Fruit fly (Drosophila melanogaster) whole organism, embryonic: Measurements from ENCODE around the gene Trpgamma.

ENCODE experiments used
- CG10959 ChIP-seq: fragments of 200-800 bp; sonication (Bioruptor generic); IDR thresholded peaks from 2 replicates; pipeline ENCODE4 v1.3.6; 2022; ENCODE audit warnings: missing biosample characterization, missing genetic modification characterization
- CG12071 ChIP-seq: fragments of 200-800 bp; sonication (Bioruptor generic); optimal IDR thresholded peaks from 3 replicates; lab custom pipeline; 2018; ENCODE audit warnings: missing biosample characterization, mild to moderate bottlenecking, missing genetic modification characterization
- CG12236 ChIP-seq: fragments of 200-800 bp; sonication (Bioruptor generic); optimal IDR thresholded peaks from 2 replicates; lab custom pipeline; 2016; ENCODE audit warnings: missing biosample characterization, missing genetic modification characterization
- CG12769 ChIP-seq: fragments of 200-800 bp; sonication (Bioruptor generic); optimal IDR thresholded peaks from 2 replicates; lab custom pipeline; 2019; ENCODE audit warnings: missing biosample characterization, mild to moderate bottlenecking, missing genetic modification characterization, moderate library complexity
- CG13894 ChIP-seq: fragments of 200-800 bp; sonication (Bioruptor generic); optimal IDR thresholded peaks from 3 replicates; lab custom pipeline; 2018; ENCODE audit warnings: missing biosample characterization, mild to moderate bottlenecking, missing genetic modification characterization, moderate library complexity
- CG17912 ChIP-seq: fragments of 200-800 bp; sonication (Bioruptor generic); optimal IDR thresholded peaks from 2 replicates; lab custom pipeline; 2018; ENCODE audit warnings: missing biosample characterization, mild to moderate bottlenecking, missing genetic modification characterization
- CG18619 ChIP-seq: fragments of 200-800 bp; sonication (Bioruptor generic); optimal IDR thresholded peaks from 3 replicates; lab custom pipeline; 2017; ENCODE audit warnings: missing biosample characterization, mild to moderate bottlenecking, missing genetic modification characterization
- CG2199 ChIP-seq: fragments of 200-800 bp; sonication (Bioruptor generic); IDR thresholded peaks from 3 replicates; pipeline ENCODE4 v1.3.6; 2022; ENCODE audit warnings: missing biosample characterization, missing genetic modification characterization
- CG30403 ChIP-seq: fragments of 200-800 bp; sonication (Bioruptor generic); optimal IDR thresholded peaks from 3 replicates; lab custom pipeline; 2016; ENCODE audit warnings: missing biosample characterization, missing genetic modification characterization
- CG30431 ChIP-seq: fragments of 200-800 bp; sonication (Bioruptor generic); optimal IDR thresholded peaks from 2 replicates; lab custom pipeline; 2017; ENCODE audit warnings: missing biosample characterization, missing genetic modification characterization
- CG32772 ChIP-seq: fragments of 200-800 bp; sonication (Bioruptor generic); IDR thresholded peaks from 2 replicates; pipeline ENCODE4 v1.3.6; 2022; ENCODE audit warnings: missing biosample characterization, missing genetic modification characterization
- CG5180 ChIP-seq: fragments of 200-800 bp; sonication (Bioruptor generic); optimal IDR thresholded peaks from 3 replicates; lab custom pipeline; 2017; ENCODE audit warnings: missing biosample characterization, missing genetic modification characterization, mild to moderate bottlenecking, moderate library complexity, missing genetic modification reagents
- CG7271 ChIP-seq: fragments of 200-800 bp; sonication (Bioruptor generic); optimal IDR thresholded peaks from 2 replicates; lab custom pipeline; 2018; ENCODE audit warnings: missing biosample characterization, mild to moderate bottlenecking, missing genetic modification characterization, moderate library complexity
- CG7372 ChIP-seq: fragments of 200-800 bp; sonication (Bioruptor generic); IDR thresholded peaks from 2 replicates; pipeline ENCODE4 v1.3.6; 2022; ENCODE audit warnings: missing biosample characterization, missing genetic modification characterization
- CrebB ChIP-seq: fragments of 200-800 bp; sonication (Bioruptor generic); optimal IDR thresholded peaks from 3 replicates; lab custom pipeline; 2018; ENCODE audit warnings: missing biosample characterization, mild to moderate bottlenecking, missing genetic modification characterization
- Ets65A ChIP-seq: fragments of 200-800 bp; sonication (Bioruptor generic); peaks from one replicate; lab custom pipeline; 2016; ENCODE audit warnings: missing biosample characterization, missing genetic modification characterization
- HHEX ChIP-seq: fragments of 200-800 bp; sonication (Bioruptor generic); optimal IDR thresholded peaks from 3 replicates; lab custom pipeline; 2017; ENCODE audit warnings: missing biosample characterization, mild to moderate bottlenecking, missing genetic modification characterization, missing genetic modification reagents
- Nf-YB ChIP-seq: fragments of 200-800 bp; sonication (Bioruptor generic); optimal IDR thresholded peaks from 3 replicates; lab custom pipeline; 2019; ENCODE audit warnings: missing biosample characterization, mild to moderate bottlenecking, missing genetic modification characterization, moderate library complexity
- Trl ChIP-seq, 3 experiments: fragments of >200 bp in 2 of 3; fragments of 200-800 bp in 1 of 3; sonication (Bioruptor generic) in 1 of 3; optimal IDR thresholded peaks; 2 replicates in 1 of 3; 3 replicates in 2 of 3; lab custom pipeline; 2016 to 2017; ENCODE audit warnings: missing biosample characterization in 1 of 3, missing genetic modification characterization in 1 of 3
- Xrp1 ChIP-seq: fragments of 200-800 bp; sonication (Bioruptor generic); IDR thresholded peaks from 2 replicates; pipeline ENCODE4 v1.3.6; 2022; ENCODE audit warnings: missing biosample characterization, missing genetic modification characterization
- cato ChIP-seq: fragments of 200-800 bp; sonication (Bioruptor generic); optimal IDR thresholded peaks from 2 replicates; lab custom pipeline; 2016; ENCODE audit warnings: missing biosample characterization, missing genetic modification characterization, borderline replicate concordance
- caup ChIP-seq: fragments of 200-800 bp; sonication (Bioruptor generic); optimal IDR thresholded peaks from 3 replicates; lab custom pipeline; 2017; ENCODE audit warnings: missing biosample characterization, mild to moderate bottlenecking, missing genetic modification characterization, moderate library complexity; ENCODE audit not compliant: severe bottlenecking
- chinmo ChIP-seq: fragments of 200-800 bp; sonication (Bioruptor generic); IDR thresholded peaks from 4 replicates; pipeline ENCODE4 v1.3.6; 2022; ENCODE audit warnings: missing biosample characterization, missing genetic modification characterization; ENCODE audit not compliant: partially characterized antibody
- crc ChIP-seq: fragments of 200-800 bp; sonication (Bioruptor generic); optimal IDR thresholded peaks from 2 replicates; lab custom pipeline; 2016; ENCODE audit warnings: missing biosample characterization, missing genetic modification characterization
- crol ChIP-seq: fragments of 200-800 bp; sonication (Bioruptor generic); IDR thresholded peaks from 2 replicates; pipeline ENCODE4 v1.3.6; 2022; ENCODE audit warnings: missing biosample characterization, missing genetic modification characterization
- dan ChIP-seq: fragments of 200-800 bp; sonication (Bioruptor generic); IDR thresholded peaks from 2 replicates; pipeline ENCODE4 v1.3.6; 2022; ENCODE audit warnings: missing biosample characterization, missing genetic modification characterization
- esg ChIP-seq: fragments of 200-800 bp; sonication (Bioruptor generic); conservative IDR thresholded peaks from 2 replicates; pipeline ENCODE4 v1.3.6; 2022; ENCODE audit warnings: missing biosample characterization, missing genetic modification characterization
- fd96Cb ChIP-seq: fragments of 200-800 bp; sonication (Bioruptor generic); optimal IDR thresholded peaks from 2 replicates; lab custom pipeline; 2018; ENCODE audit warnings: missing biosample characterization, mild to moderate bottlenecking, missing genetic modification characterization, moderate library complexity
- gcm2 ChIP-seq: fragments of 200-800 bp; sonication (Bioruptor generic); optimal IDR thresholded peaks from 2 replicates; lab custom pipeline; 2016; ENCODE audit warnings: missing biosample characterization, missing genetic modification characterization
- gem ChIP-seq: fragments of 200-800 bp; sonication (Bioruptor generic); optimal IDR thresholded peaks from 2 replicates; lab custom pipeline; 2019; ENCODE audit warnings: missing biosample characterization, mild to moderate bottlenecking, missing genetic modification characterization, moderate library complexity
- gsb ChIP-seq: fragments of 200-800 bp; sonication (Bioruptor generic); IDR thresholded peaks from 2 replicates; pipeline ENCODE4 v1.3.6; 2022; ENCODE audit warnings: missing biosample characterization, missing genetic modification characterization
- hbn ChIP-seq: fragments of 200-800 bp; sonication (Bioruptor generic); IDR thresholded peaks from 2 replicates; pipeline ENCODE4 v1.3.6; 2022; ENCODE audit warnings: missing biosample characterization, missing genetic modification characterization; ENCODE audit not compliant: partially characterized antibody
- lola ChIP-seq, 3 experiments: fragments of >200 bp in 2 of 3; fragments of 200-800 bp in 1 of 3; sonication (Bioruptor generic) in 1 of 3; optimal IDR thresholded peaks; 2 replicates each; lab custom pipeline; 2017 to 2019; ENCODE audit warnings: missing biosample characterization in 3 of 3, missing genetic modification characterization in 3 of 3, mild to moderate bottlenecking in 1 of 3, moderate library complexity in 1 of 3
- mld ChIP-seq: fragments of 200-800 bp; sonication (Bioruptor generic); IDR thresholded peaks from 3 replicates; pipeline ENCODE4 v1.3.6; 2022; ENCODE audit warnings: missing biosample characterization, missing genetic modification characterization; ENCODE audit not compliant: partially characterized antibody
- nerfin-1 ChIP-seq: fragments of 200-800 bp; sonication (Bioruptor generic); optimal IDR thresholded peaks from 3 replicates; lab custom pipeline; 2019; ENCODE audit warnings: missing biosample characterization, mild to moderate bottlenecking, missing genetic modification characterization, moderate library complexity
- otp ChIP-seq: fragments of 200-800 bp; sonication (Bioruptor generic); IDR thresholded peaks from 3 replicates; pipeline ENCODE4, ENCODE4 v1.3.6; 2022; ENCODE audit warnings: missing biosample characterization, missing genetic modification characterization
- prd ChIP-seq, 3 experiments: fragments of >200 bp in 2 of 3; fragments of 200-800 bp in 1 of 3; sonication (Bioruptor generic) in 1 of 3; optimal IDR thresholded peaks in 2 of 3; IDR thresholded peaks in 1 of 3; 2 replicates in 2 of 3; 3 replicates in 1 of 3; pipeline versions ENCODE4 v1.3.6 to Lab custom; 2017 to 2022; ENCODE audit warnings: missing biosample characterization in 1 of 3, missing genetic modification characterization in 1 of 3
- sens ChIP-seq: fragments of 200-800 bp; sonication (Bioruptor generic); peaks from one replicate; lab custom pipeline; 2016; ENCODE audit warnings: missing biosample characterization, missing genetic modification characterization
- slp2 ChIP-seq: fragments of 200-800 bp; sonication (Bioruptor generic); optimal IDR thresholded peaks from 2 replicates; lab custom pipeline; 2016; ENCODE audit warnings: missing biosample characterization, missing genetic modification characterization
- sqz ChIP-seq: fragments of 200-800 bp; sonication (Bioruptor generic); optimal IDR thresholded peaks from 3 replicates; lab custom pipeline; 2018; ENCODE audit warnings: missing biosample characterization, mild to moderate bottlenecking, missing genetic modification characterization
- tap ChIP-seq: fragments of 200-800 bp; optimal IDR thresholded peaks from 3 replicates; lab custom pipeline; 2019; ENCODE audit warnings: missing biosample characterization, mild to moderate bottlenecking, missing genetic modification characterization, moderate library complexity
- tna ChIP-seq: fragments of 200-800 bp; sonication (Bioruptor generic); IDR thresholded peaks from 2 replicates; pipeline ENCODE4 v1.3.6; 2022; ENCODE audit warnings: missing biosample characterization, missing genetic modification characterization; ENCODE audit not compliant: partially characterized antibody
- twi ChIP-seq: fragments of 200-800 bp; optimal IDR thresholded peaks from 2 replicates; lab custom pipeline; 2019; ENCODE audit warnings: missing biosample characterization, mild to moderate bottlenecking, missing genetic modification characterization, moderate library complexity

Trpgamma gene

dm6 chr2L:16719643-16720515 lies 43.4 kb upstream of the Trpgamma start, which contains the start of gene Cyt-c-p (continued):
- TF ChIP-seq lola (GFP tag; optimal IDR thresholded peaks at IDR 0.05; lab: Kevin White, UChicago) (peak in 1 of 3 experiments; percentile 3), caup (peak; percentile 52), CG30403 (GFP tag; lab: Kevin White, UChicago) (no peak), CG17912 (GFP tag; lab: Kevin White, UChicago) (no peak), Nf-YB (no peak), cato (GFP tag; lab: Kevin White, UChicago) (no peak), hbn (GFP tag; lab: Robert Waterston, UW) (peak; percentile 44; the same call in 1 of the 2 replicates), gcm2 (GFP tag; lab: Kevin White, UChicago) (peak; percentile 6)

dm6 chr2L:16718446-16719173 lies 42.1 kb upstream of the Trpgamma start:
- TF ChIP-seq crc (GFP tag; lab: Kevin White, UChicago): no peak
- TF ChIP-seq CG10959 (GFP tag; lab: Robert Waterston, UW): 0 out of 2 replicates have a peak, but pooled peaks have one; percentile 17
- no peak for TF ChIP-seq gsb (GFP tag; lab: Robert Waterston, UW)
- peak; percentile 16 for TF ChIP-seq sqz
- peak; percentile 54 for TF ChIP-seq Ets65A (GFP tag; lab: Kevin White, UChicago)
- peak; percentile 26; the same call in 1 of the 2 replicates for TF ChIP-seq tna (GFP tag; lab: Robert Waterston, UW)
- TF ChIP-seq twi (tag; lab: Kevin White, UChicago): peak; percentile 24
- peak; percentile 37 for TF ChIP-seq nerfin-1
- TF ChIP-seq Trl (optimal IDR thresholded peaks at IDR 0.05; lab: Kevin White, UChicago): peak; percentile 45 to 64
- TF ChIP-seq Trl (GFP tag; optimal IDR thresholded peaks at IDR 0.05; lab: Kevin White, UChicago): no peak
- TF ChIP-seq otp (GFP tag; lab: Robert Waterston, UW): peak; percentile 55; the same call in 1 of the 3 replicates
- TF ChIP-seq CG2199 (GFP tag; lab: Robert Waterston, UW): 0 out of 3 replicates have a peak, but pooled peaks have one; percentile 13
- peak; percentile 37 for TF ChIP-seq sens (GFP tag; lab: Kevin White, UChicago)
- no peak for TF ChIP-seq dan (GFP tag; lab: Robert Waterston, UW)
- 0 out of 2 replicates have a peak, but pooled peaks have one; percentile 13 for TF ChIP-seq CG32772
- peak; percentile 31; the same call in 1 of the 2 replicates for TF ChIP-seq Xrp1 (GFP tag; lab: Robert Waterston, UW)
- no peak for TF ChIP-seq CG30431
- no peak for TF ChIP-seq slp2 (GFP tag; lab: Kevin White, UChicago)
- TF ChIP-seq crol (GFP tag; lab: Robert Waterston, UW): peak; percentile 71
- TF ChIP-seq chinmo (GFP tag; lab: Robert Waterston, UW): 0 out of 4 replicates have a peak, but pooled peaks have one; percentile 8
- no peak for TF ChIP-seq HHEX (GFP tag; lab: Kevin White, UChicago)

dm6 chr2L:16716771-16717170 lies 40.3 kb upstream of the Trpgamma start:
- TF ChIP-seq CG18619 (no peak), CG5180 (GFP tag; lab: Kevin White, UChicago) (no peak), esg (GFP tag; lab: Robert Waterston, UW) (no peak), CG7271 (tag; lab: Kevin White, UChicago) (no peak), fd96Cb (tag; lab: Kevin White, UChicago) (peak; percentile 16), CG12769 (no peak), gem (tag; lab: Kevin White, UChicago) (peak; percentile 37), CG12236 (GFP tag; lab: Kevin White, UChicago) (no peak), tap (tag; lab: Kevin White, UChicago) (peak; percentile 54), mld (no peak), CG7372 (GFP tag; lab: Robert Waterston, UW) (peak; percentile 13; the same call in 1 of the 2 replicates), prd (optimal IDR thresholded peaks at IDR 0.05; lab: Kevin White, UChicago) (no peak), prd (GFP tag; IDR thresholded peaks at IDR 0.05; lab: Robert Waterston, UW) (peak; percentile 44; the same call in 1 of the 3 replicates), CrebB (tag; lab: Kevin White, UChicago) (no peak), CG13894 (tag; lab: Kevin White, UChicago) (peak; percentile 76), CG12071 (no peak)
